Worm (Caenorhabditis elegans) whole organism, mixed stage, embryonic: ENCODE measurements around the gene ace-1.

ENCODE experiments used
- nhr-76 ChIP-seq: sonication (generic microtip); optimal IDR thresholded peaks from 2 replicates; lab custom pipeline; 2017; ENCODE audit warnings: missing biosample characterization, missing genetic modification characterization
- zip-8 ChIP-seq: fragments of 150-350 bp; optimal IDR thresholded peaks from 2 replicates; lab custom pipeline; 2014; ENCODE audit warnings: missing biosample characterization, missing genetic modification characterization
- ztf-11 ChIP-seq: fragments of 150-350 bp; optimal IDR thresholded peaks from 2 replicates; lab custom pipeline; 2014; ENCODE audit warnings: missing biosample characterization, missing genetic modification characterization

DNA sequence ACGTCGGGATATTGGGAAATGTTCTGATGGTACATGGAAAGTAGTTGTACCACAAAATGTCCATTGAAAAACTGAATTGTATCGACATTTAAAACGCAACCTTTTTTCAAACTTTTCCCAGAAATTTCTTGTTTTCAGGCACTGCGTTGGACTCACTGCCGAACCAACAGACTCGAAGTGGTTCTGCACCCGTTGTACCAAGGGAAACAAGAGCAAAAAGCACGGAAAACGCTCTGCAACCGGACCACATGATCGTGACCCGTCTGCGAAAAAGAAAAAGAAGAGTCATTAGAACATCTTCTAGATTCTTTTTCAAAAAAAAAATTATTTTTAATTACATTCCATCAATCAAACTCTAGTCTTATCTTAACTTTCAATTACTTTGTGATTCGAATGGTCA lies 21.8 kb upstream of the ace-1 start:
- TF ChIP-seq zip-8 (tag; lab: Kevin White, UChicago) (no peak), nhr-76 (tag; lab: Kevin White, UChicago) (no peak), ztf-11 (tag; lab: Kevin White, UChicago) (no peak)
